Worm (Caenorhabditis elegans) whole organism, young adult: ENCODE measurements around the gene rnh-1.1.

ENCODE experiments used
- Y67H2A.10 ChIP-seq: fragments of 200-800 bp; sonication (Bioruptor generic); conservative IDR thresholded peaks from 2 replicates; pipeline ENCODE4 v1.3.6; 2022; ENCODE audit warnings: missing genetic modification reagents, missing genetic modification characterization, missing compliant biosample characterization
- ceh-100 ChIP-seq: fragments of 200-800 bp; sonication (Bioruptor generic); IDR thresholded peaks from 2 replicates; pipeline ENCODE4 v1.3.6; 2022; ENCODE audit warnings: missing genetic modification reagents, missing genetic modification characterization, missing compliant biosample characterization
- ceh-27 ChIP-seq: fragments of 200-800 bp; sonication (Bioruptor generic); optimal IDR thresholded peaks from 2 replicates; lab custom pipeline; 2018; ENCODE audit warnings: mild to moderate bottlenecking, missing genetic modification characterization, moderate library complexity, missing compliant biosample characterization
- ekl-4 ChIP-seq: fragments of 200-800 bp; sonication (Bioruptor generic); IDR thresholded peaks from 2 replicates; pipeline ENCODE4 v1.3.6; 2022; ENCODE audit warnings: missing genetic modification reagents, missing genetic modification characterization, missing compliant biosample characterization
- lag-1 ChIP-seq: fragments of 200-800 bp; sonication (Bioruptor generic); IDR thresholded peaks from 2 replicates; pipeline ENCODE4 v1.3.6; 2022; ENCODE audit warnings: missing genetic modification reagents, missing genetic modification characterization, missing compliant biosample characterization
- snpc-1.3 ChIP-seq: sonication (generic microtip); optimal IDR thresholded peaks from 2 replicates; lab custom pipeline; 2017; ENCODE audit warnings: missing genetic modification characterization, mild to moderate bottlenecking, missing compliant biosample characterization, antibody characterized with exemption, moderate library complexity, missing genotype, missing genetic modification reagents; ENCODE audit not compliant: insufficient read depth
- snpc-4 ChIP-seq, 5 experiments: fragments of 150-350 bp in 1 of 5; sonication (generic microtip) in 4 of 5; optimal IDR thresholded peaks; 2 replicates each; lab custom pipeline; 2014 to 2018; ENCODE audit warnings: missing genetic modification characterization in 5 of 5, missing biosample characterization in 3 of 5, antibody characterized with exemption in 2 of 5, mild to moderate bottlenecking in 2 of 5, missing compliant biosample characterization in 2 of 5, missing genotype in 2 of 5, moderate library complexity in 2 of 5, missing genetic modification reagents in 1 of 5
- somi-1 ChIP-seq: fragments of 200-800 bp; sonication (Bioruptor generic); optimal IDR thresholded peaks from 2 replicates; lab custom pipeline; 2018; ENCODE audit warnings: mild to moderate bottlenecking, missing genetic modification characterization, missing compliant biosample characterization

DNA sequence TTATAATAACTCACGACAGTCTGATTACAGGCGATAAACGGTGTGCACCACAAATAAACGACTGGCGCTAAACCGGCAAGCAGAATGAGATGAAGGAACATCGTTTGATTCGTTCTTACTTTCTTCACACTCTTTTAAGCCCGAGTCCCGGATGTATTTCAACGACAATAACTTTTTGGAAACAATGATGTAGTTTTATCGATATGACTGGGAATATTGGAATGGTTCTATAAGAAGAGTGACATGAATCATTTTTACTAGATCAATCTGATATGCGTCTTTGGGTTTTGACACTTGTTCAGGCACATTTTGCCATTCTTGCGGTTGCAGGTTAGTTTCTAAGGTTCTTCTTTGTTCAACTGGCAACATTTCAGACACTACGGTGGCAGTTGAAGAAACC is 36.0 kb downstream of the rnh-1.1 start, which contains the start of the genes ZK1290.11 and ZK1290.1:
- TF ChIP-seq snpc-1.3 (tag; lab: Kevin White, UChicago) (no peak), ceh-27 (GFP tag; lab: Kevin White, UChicago) (no peak), Y67H2A.10 (no peak), somi-1 (GFP tag; lab: Kevin White, UChicago) (no peak), snpc-4 (GFP tag; optimal IDR thresholded peaks at IDR 0.05; lab: Kevin White, UChicago) (no peak), snpc-4 (tag; optimal IDR thresholded peaks at IDR 0.05; lab: Kevin White, UChicago) (no peak), lag-1 (no peak), ekl-4 (GFP tag; lab: Robert Waterston, UW) (no peak), ceh-100 (GFP tag; lab: Robert Waterston, UW) (no peak)
